Worm (Caenorhabditis elegans) whole organism, young adult: ENCODE results near the gene algn-2.
A peak's percentile ranks its signal among the peaks of the same experiment; 100 is the strongest.

Experiments used
- F39B2.1 ChIP-seq: fragments of 200-800 bp; sonication (Bioruptor generic); IDR thresholded peaks from 2 replicates; pipeline ENCODE4 v1.3.6; 2022; ENCODE audit warnings: missing genetic modification reagents, missing genetic modification characterization, missing compliant biosample characterization
- T26A5.8 ChIP-seq: sonication (generic microtip); optimal IDR thresholded peaks from 2 replicates; lab custom pipeline; 2016; ENCODE audit warnings: missing genetic modification characterization, missing compliant biosample characterization
- ama-1 ChIP-seq, 3 experiments: fragments of 150-350 bp in 1 of 3; sonication (generic microtip) in 2 of 3; optimal IDR thresholded peaks; 2 replicates each; lab custom pipeline; 2014 to 2018; ENCODE audit warnings: missing biosample characterization in 2 of 3, missing genetic modification characterization in 2 of 3, missing genetic modification reagents in 2 of 3
- aptf-2 ChIP-seq: fragments of 200-800 bp; sonication (Bioruptor generic); conservative IDR thresholded peaks from 2 replicates; pipeline ENCODE4 v1.3.6; 2022; ENCODE audit warnings: missing genetic modification reagents, missing genetic modification characterization, missing compliant biosample characterization
- cebp-2 ChIP-seq: fragments of 200-800 bp; sonication (Bioruptor generic); IDR thresholded peaks from 2 replicates; pipeline ENCODE4 v1.3.6; 2022; ENCODE audit warnings: missing genetic modification characterization, missing compliant biosample characterization
- hmg-20 ChIP-seq: fragments of 200-800 bp; sonication (Bioruptor generic); IDR thresholded peaks from 2 replicates; pipeline ENCODE4 v1.3.6; 2022; ENCODE audit warnings: missing genetic modification reagents, missing genetic modification characterization, missing compliant biosample characterization
- madf-3 ChIP-seq: fragments of 200-800 bp; sonication (Bioruptor generic); IDR thresholded peaks from 2 replicates; pipeline ENCODE4 v1.3.6; 2022; ENCODE audit warnings: missing genetic modification reagents, missing genetic modification characterization, missing compliant biosample characterization
- nfyb-1 ChIP-seq: fragments of 200-800 bp; sonication (Bioruptor generic); IDR thresholded peaks from 2 replicates; pipeline ENCODE4 v1.3.6; 2022; ENCODE audit warnings: missing genetic modification reagents, missing genetic modification characterization, missing compliant biosample characterization
- pha-4 ChIP-seq: fragments of 150-350 bp; sonication (generic microtip); optimal IDR thresholded peaks from 2 replicates; lab custom pipeline; 2014; ENCODE audit warnings: missing biosample characterization, missing genetic modification reagents, missing genetic modification characterization
- unc-62 ChIP-seq: fragments of 150-350 bp; optimal IDR thresholded peaks from 2 replicates; lab custom pipeline; 2014; ENCODE audit warnings: missing biosample characterization, missing genetic modification reagents, missing genetic modification characterization
- zfh-2 ChIP-seq: fragments of 200-800 bp; sonication (Bioruptor generic); conservative IDR thresholded peaks from 2 replicates; pipeline ENCODE4 v1.3.6; 2022; ENCODE audit warnings: missing genetic modification reagents, missing genetic modification characterization, missing compliant biosample characterization

- TF ChIP-seq zfh-2 (GFP tag; lab: Robert Waterston, UW) (no peak), F39B2.1 (no peak), cebp-2 (no peak), unc-62 (GFP tag; lab: Kevin White, UChicago) (no peak), hmg-20 (GFP tag; lab: Robert Waterston, UW) (0 out of 2 replicates have a peak, but pooled peaks have one; percentile 13), pha-4 (tag; lab: Kevin White, UChicago) (peak; percentile 50), T26A5.8 (tag; lab: Kevin White, UChicago) (no peak), madf-3 (GFP tag; lab: Robert Waterston, UW) (peak; percentile 75; the same call in 1 of the 2 replicates), nfyb-1 (GFP tag; lab: Robert Waterston, UW) (peak; percentile 77; the same call in 1 of the 2 replicates), ama-1 (optimal IDR thresholded peaks at IDR 0.05; lab: Kevin White, UChicago) (no peak), ama-1 (GFP tag; optimal IDR thresholded peaks at IDR 0.05; lab: Kevin White, UChicago) (no peak), aptf-2 (GFP tag; lab: Robert Waterston, UW) (no peak)
Observed at ce11 chrII:5389831-5390323, 14.8 kb downstream of the algn-2 start, which contains the start of gene ndx-6.
